Worm (Caenorhabditis elegans) whole organism, early embryonic: ENCODE data around the gene rrf-3.

Source experiments
- aly-1 ChIP-seq: sonication (generic microtip); optimal IDR thresholded peaks from 2 replicates; lab custom pipeline; 2016; ENCODE audit warnings: missing genetic modification characterization, missing compliant biosample characterization
- ama-1 ChIP-seq: fragments of 150-350 bp; optimal IDR thresholded peaks from 2 replicates; lab custom pipeline; 2014
- hnd-1 ChIP-seq: sonication (generic microtip); optimal IDR thresholded peaks from 2 replicates; lab custom pipeline; 2016; ENCODE audit warnings: missing genetic modification characterization, missing compliant biosample characterization

DNA sequence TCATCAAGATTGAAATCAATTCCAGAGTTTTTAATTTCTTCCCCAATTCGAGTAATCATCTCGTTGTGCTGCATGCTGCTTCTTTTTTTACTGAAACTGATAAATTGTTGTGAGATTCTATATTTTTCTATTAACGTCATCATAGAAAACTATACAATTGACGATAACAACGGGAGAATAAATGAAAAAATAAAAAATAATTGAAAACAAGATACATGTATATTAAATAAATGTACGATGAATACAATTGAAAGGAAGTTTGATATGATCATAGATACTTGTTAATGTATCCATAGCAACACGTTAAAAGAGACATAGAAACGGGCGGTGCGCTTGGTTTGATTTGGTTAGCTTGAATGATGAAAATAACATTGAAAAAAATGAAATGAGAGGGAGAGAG is 28.2 kb downstream of the rrf-3 start, which contains the start of gene T05C12.8:
- TF ChIP-seq hnd-1 (tag; lab: Kevin White, UChicago) (no peak), aly-1 (tag; lab: Kevin White, UChicago) (no peak), ama-1 (lab: Kevin White, UChicago) (no peak)
